Worm (Caenorhabditis elegans): ENCODE measurements around the gene popl-1.

popl-1 gene

DNA sequence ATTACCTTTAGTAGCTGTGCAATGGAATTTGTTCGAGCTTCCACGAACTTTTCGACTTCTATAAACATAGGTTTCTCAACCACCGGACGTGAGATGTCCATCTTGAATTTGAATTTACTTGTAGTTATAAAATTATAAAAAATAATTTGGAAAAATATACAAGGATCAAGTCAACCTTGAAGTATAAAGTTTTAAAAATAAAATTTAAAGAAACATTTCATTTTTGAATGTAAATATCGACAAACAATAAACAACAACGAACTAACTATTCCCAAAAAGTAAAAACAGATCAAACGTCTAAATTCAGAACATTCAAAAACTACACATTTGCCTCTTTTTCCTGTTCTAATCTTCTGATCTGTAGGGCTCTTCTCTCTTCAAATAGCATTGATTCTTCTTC, at the start of gene popl-1:
TSS of gene popl-1 (minus strand) at position 101 of the 400 bp plus-strand sequence.
- TF ChIP-seq hmg-1.1 (GFP tag; IDR thresholded peaks at IDR 0.05) (no peak), nhr-237 (tag; optimal IDR thresholded peaks at IDR 0.05) (no peak), fos-1 (tag; optimal IDR thresholded peaks at IDR 0.05) (no peak), pha-4 (GFP tag; IDR thresholded peaks at IDR 0.05) (no peak), pha-4 (tag; optimal IDR thresholded peaks at IDR 0.05) (no peak), spr-1 (tag; optimal IDR thresholded peaks at IDR 0.05) (no peak), ces-1 (GFP tag; optimal IDR thresholded peaks at IDR 0.05) (no peak), dmd-8 (GFP tag; IDR thresholded peaks at IDR 0.05) (no peak), vab-7 (GFP tag; IDR thresholded peaks at IDR 0.05) (no peak), mxl-3 (GFP tag; optimal IDR thresholded peaks at IDR 0.05) (no peak), ceh-44 (GFP tag; IDR thresholded peaks at IDR 0.05) (no peak), F26F4.8 (GFP tag; conservative IDR thresholded peaks at IDR 0.05) (no peak), hlh-30 (tag; optimal IDR thresholded peaks at IDR 0.05; ENCODE audit: insufficient read depth) (no peak)

DNA sequence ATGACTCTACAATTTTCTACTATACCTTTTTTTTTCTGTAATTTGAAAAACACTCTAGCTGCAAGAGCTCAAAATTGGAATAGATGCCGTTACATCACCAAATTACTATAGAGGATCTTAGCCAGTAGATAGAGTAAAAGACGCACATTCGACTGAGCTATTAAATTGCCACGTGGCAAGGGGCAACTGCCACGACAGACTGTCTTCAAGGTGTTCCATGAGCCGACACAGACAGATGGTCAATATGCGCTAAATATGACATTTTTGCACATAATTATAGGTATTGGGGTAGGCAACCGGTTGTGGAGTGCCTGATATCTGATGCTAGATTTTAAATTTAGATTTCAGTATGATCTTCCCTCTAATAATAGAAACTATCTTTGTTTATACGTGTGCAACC, 48.7 kb upstream of the popl-1 start:
- peak; percentile 93 for TF ChIP-seq aha-1 (tag)
- no peak for TF ChIP-seq hif-1 (tag; optimal IDR thresholded peaks at IDR 0.05)

DNA sequence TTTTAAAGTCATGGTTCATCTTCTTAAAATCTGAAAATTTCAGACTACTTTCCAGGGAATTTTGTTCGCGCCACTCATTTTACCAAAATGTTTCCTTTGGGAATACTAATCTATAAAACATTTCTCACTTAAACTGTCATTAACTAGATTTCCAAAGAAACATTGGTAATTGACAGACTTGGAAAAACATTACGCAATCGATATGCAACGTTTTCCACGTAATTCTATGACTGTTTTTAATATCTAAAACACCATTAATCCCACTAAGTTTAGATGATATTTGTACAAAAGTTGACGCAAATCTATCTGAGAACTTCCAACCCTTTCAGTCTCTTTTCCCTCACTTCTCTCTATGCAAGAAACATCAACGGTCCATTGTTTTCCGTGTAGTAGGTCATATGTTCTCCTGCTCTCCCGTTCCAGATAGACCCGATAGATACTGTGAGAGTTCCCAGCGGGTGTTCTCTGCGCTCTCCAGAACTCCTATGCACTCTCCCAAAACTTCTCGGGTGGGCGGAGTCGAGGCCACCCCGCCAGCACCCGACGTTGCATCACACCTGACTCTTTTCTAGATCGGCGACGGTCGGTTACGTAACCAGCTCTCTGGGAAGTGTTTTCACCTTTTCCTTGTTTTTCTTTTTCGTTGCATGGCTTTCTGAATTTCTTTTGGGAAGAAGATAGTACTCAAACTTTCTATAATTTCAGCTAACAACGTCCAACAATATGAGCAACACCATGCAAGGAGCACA, 47.7 kb upstream of the popl-1 start, which contains the start of gene zip-8:
TSS of gene zip-8 (plus strand) at position 700 of the 749 bp plus-strand sequence.
- TF ChIP-seq aha-1 (tag) (peak; percentile 71), set-16 (GFP tag; IDR thresholded peaks at IDR 0.05) (peak; percentile 66), skn-1 (tag; optimal IDR thresholded peaks at IDR 0.05) (no peak), fos-1 (tag; optimal IDR thresholded peaks at IDR 0.05) (no peak), egl-27 (tag; optimal IDR thresholded peaks at IDR 0.05) (no peak)

DNA sequence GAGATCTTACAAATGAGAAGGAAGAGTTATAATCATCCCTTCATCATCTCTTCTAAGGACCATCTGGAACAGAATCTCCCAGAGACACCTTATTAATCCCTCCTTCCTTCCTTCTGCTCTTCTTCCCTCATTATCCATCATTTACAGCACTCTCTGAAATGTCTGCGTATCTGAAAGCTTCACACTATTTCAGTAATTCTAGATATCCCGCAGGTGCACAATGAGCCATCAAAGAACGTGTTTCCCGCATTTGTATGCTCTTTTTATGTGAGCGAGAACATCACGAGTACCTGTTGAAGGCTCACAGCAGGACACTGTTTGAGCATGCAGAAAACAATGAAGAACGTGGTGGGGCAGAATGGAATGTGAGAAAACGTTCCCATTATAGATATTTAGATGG, 45.6 kb upstream of the popl-1 start:
- no peak for TF ChIP-seq zfp-2 (tag; optimal IDR thresholded peaks at IDR 0.05)
- no peak for TF ChIP-seq madf-5 (GFP tag; IDR thresholded peaks at IDR 0.05)
- no peak for TF ChIP-seq daf-12 (tag; optimal IDR thresholded peaks at IDR 0.05)
- TF ChIP-seq F10B5.3 (tag; optimal IDR thresholded peaks at IDR 0.05): no peak
- TF ChIP-seq daf-8 (GFP tag; IDR thresholded peaks at IDR 0.05): no peak
- TF ChIP-seq mdt-29 (GFP tag; IDR thresholded peaks at IDR 0.05): no peak
- no peak for TF ChIP-seq mdl-1 (tag; optimal IDR thresholded peaks at IDR 0.05)
- no peak for TF ChIP-seq ceh-62 (tag; optimal IDR thresholded peaks at IDR 0.05)
- no peak for TF ChIP-seq skn-1 (tag; optimal IDR thresholded peaks at IDR 0.05)
- no peak for TF ChIP-seq attf-4 (tag; optimal IDR thresholded peaks at IDR 0.05)
- TF ChIP-seq pha-4 (GFP tag; IDR thresholded peaks at IDR 0.05): no peak
- no peak for TF ChIP-seq pha-4 (tag; optimal IDR thresholded peaks at IDR 0.05)
- TF ChIP-seq mxl-3 (GFP tag; optimal IDR thresholded peaks at IDR 0.05): no peak
- no peak for TF ChIP-seq ZK546.5 (tag; optimal IDR thresholded peaks at IDR 0.05)
- TF ChIP-seq lin-38 (GFP tag; IDR thresholded peaks at IDR 0.05): no peak
- no peak for TF ChIP-seq Y105C5A.15 (GFP tag; IDR thresholded peaks at IDR 0.05)
- TF ChIP-seq R02D3.7 (tag; optimal IDR thresholded peaks at IDR 0.05): no peak

DNA sequence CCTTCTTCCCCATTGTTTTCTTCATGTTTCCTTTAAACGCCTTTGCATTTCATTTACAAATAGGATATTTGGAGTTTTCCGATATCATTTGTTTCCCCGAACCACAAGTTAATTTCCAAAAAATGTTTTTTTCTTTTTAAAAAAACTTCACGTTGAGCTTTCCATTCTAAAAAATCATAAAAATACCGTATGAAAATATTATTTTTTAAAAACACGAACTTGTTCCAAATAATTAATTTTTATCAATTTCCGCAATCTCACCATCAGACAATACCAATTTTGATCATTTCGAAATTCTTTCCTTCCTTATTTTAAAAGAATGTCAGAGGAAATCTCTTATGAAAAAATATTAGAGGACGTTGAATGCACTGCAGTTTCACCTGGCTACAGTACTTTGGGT, 40.7 kb upstream of the popl-1 start, which contains the start of gene wht-6:
TSS of gene wht-6 (plus strand) at position 301 of the 400 bp plus-strand sequence.
- TF ChIP-seq ceh-44 (GFP tag; IDR thresholded peaks at IDR 0.05) (no peak), egl-27 (tag; optimal IDR thresholded peaks at IDR 0.05) (no peak), lin-38 (GFP tag; IDR thresholded peaks at IDR 0.05) (no peak), spr-1 (tag; optimal IDR thresholded peaks at IDR 0.05) (no peak), gei-8 (GFP tag; optimal IDR thresholded peaks at IDR 0.05) (no peak), ZK337.2 (GFP tag; IDR thresholded peaks at IDR 0.05) (no peak), nhr-77 (tag; optimal IDR thresholded peaks at IDR 0.05) (no peak), lsy-2 (tag; optimal IDR thresholded peaks at IDR 0.05) (no peak), mdt-29 (GFP tag; IDR thresholded peaks at IDR 0.05) (no peak), daf-12 (tag; optimal IDR thresholded peaks at IDR 0.05) (no peak), lin-15B (tag; optimal IDR thresholded peaks at IDR 0.05) (no peak), nhr-28 (tag; optimal IDR thresholded peaks at IDR 0.05) (no peak), daf-16 (GFP tag; optimal IDR thresholded peaks at IDR 0.05) (no peak), daf-16 (tag; optimal IDR thresholded peaks at IDR 0.05) (no peak)

All from whole organism, L4 larva.